Fruit fly (Drosophila melanogaster) whole organism, embryonic: ENCODE measurements around the gene Sap130.

Experiments
- Aef1 ChIP-seq: fragments of 200-800 bp; sonication (Bioruptor generic); IDR thresholded peaks from 3 replicates; pipeline ENCODE4 v1.3.6; 2022; ENCODE audit warnings: missing biosample characterization, missing genetic modification characterization
- Awh ChIP-seq: fragments of 200-800 bp; sonication (Bioruptor generic); IDR thresholded peaks from 2 replicates; pipeline ENCODE4, ENCODE4 v1.3.6; 2022; ENCODE audit warnings: missing biosample characterization, missing genetic modification characterization
- CG10274 ChIP-seq: fragments of 200-800 bp; sonication (Bioruptor generic); optimal IDR thresholded peaks from 3 replicates; lab custom pipeline; 2017; ENCODE audit warnings: missing biosample characterization, mild to moderate bottlenecking, missing genetic modification characterization
- CG10979 ChIP-seq: fragments of 200-800 bp; sonication (Bioruptor generic); optimal IDR thresholded peaks from 2 replicates; lab custom pipeline; 2018; ENCODE audit warnings: missing biosample characterization, mild to moderate bottlenecking, missing genetic modification characterization, moderate library complexity
- CG12104 ChIP-seq: fragments of 200-800 bp; sonication (Bioruptor generic); optimal IDR thresholded peaks from 3 replicates; lab custom pipeline; 2016; ENCODE audit warnings: missing biosample characterization, missing genetic modification characterization
- CG13296 ChIP-seq: fragments of 200-800 bp; sonication (Bioruptor generic); optimal IDR thresholded peaks from 3 replicates; lab custom pipeline; 2018; ENCODE audit warnings: missing biosample characterization, mild to moderate bottlenecking, missing genetic modification characterization
- CG13894 ChIP-seq: fragments of 200-800 bp; sonication (Bioruptor generic); optimal IDR thresholded peaks from 3 replicates; lab custom pipeline; 2018; ENCODE audit warnings: missing biosample characterization, mild to moderate bottlenecking, missing genetic modification characterization, moderate library complexity
- CG14014 ChIP-seq: fragments of 200-800 bp; sonication (Bioruptor generic); IDR thresholded peaks from 2 replicates; pipeline ENCODE4 v1.3.6; 2022; ENCODE audit warnings: missing biosample characterization, missing genetic modification characterization
- CG14050 ChIP-seq: fragments of 200-800 bp; sonication (Bioruptor generic); IDR thresholded peaks from 3 replicates; pipeline ENCODE4 v1.3.6; 2022; ENCODE audit warnings: missing biosample characterization, missing genetic modification characterization
- CG15011 ChIP-seq: fragments of 200-800 bp; sonication (Bioruptor generic); optimal IDR thresholded peaks from 3 replicates; lab custom pipeline; 2018; ENCODE audit warnings: missing biosample characterization, mild to moderate bottlenecking, missing genetic modification characterization
- CG15514 ChIP-seq: fragments of 200-800 bp; sonication (Bioruptor generic); optimal IDR thresholded peaks from 3 replicates; lab custom pipeline; 2017; ENCODE audit warnings: missing biosample characterization, missing genetic modification characterization, mild to moderate bottlenecking, moderate library complexity, missing genetic modification reagents
- CG17829 ChIP-seq: fragments of 200-800 bp; optimal IDR thresholded peaks from 2 replicates; lab custom pipeline; 2019; ENCODE audit warnings: missing biosample characterization, mild to moderate bottlenecking, missing genetic modification characterization, moderate library complexity
- CG2120 ChIP-seq: fragments of 200-800 bp; sonication (Bioruptor generic); optimal IDR thresholded peaks from 3 replicates; lab custom pipeline; 2016; ENCODE audit warnings: missing biosample characterization, missing genetic modification characterization
- CG2875 ChIP-seq: fragments of 200-800 bp; sonication (Bioruptor generic); optimal IDR thresholded peaks from 2 replicates; lab custom pipeline; 2017; ENCODE audit warnings: missing biosample characterization, mild to moderate bottlenecking, missing genetic modification characterization, missing genetic modification reagents
- CG32532 ChIP-seq: fragments of 200-800 bp; sonication (Bioruptor generic); IDR thresholded peaks from 2 replicates; pipeline ENCODE4 v1.3.6; 2022; ENCODE audit warnings: missing biosample characterization, missing genetic modification characterization
- CG33213 ChIP-seq: fragments of 200-800 bp; sonication (Bioruptor generic); optimal IDR thresholded peaks from 3 replicates; lab custom pipeline; 2016; ENCODE audit warnings: missing biosample characterization, missing genetic modification characterization
- CG3407 ChIP-seq: fragments of 200-800 bp; sonication (Bioruptor generic); optimal IDR thresholded peaks from 2 replicates; lab custom pipeline; 2018; ENCODE audit warnings: missing biosample characterization, mild to moderate bottlenecking, missing genetic modification characterization
- CG34422 ChIP-seq: fragments of 200-800 bp; sonication (Bioruptor generic); IDR thresholded peaks from 3 replicates; pipeline ENCODE4 v1.3.6; 2022; ENCODE audit warnings: missing biosample characterization, missing genetic modification characterization
- CG3847 ChIP-seq: fragments of 200-800 bp; sonication (Bioruptor generic); IDR thresholded peaks from 2 replicates; pipeline ENCODE4 v1.3.6; 2022; ENCODE audit warnings: missing biosample characterization, missing genetic modification characterization
- CG6689 ChIP-seq: fragments of 200-800 bp; sonication (Bioruptor generic); IDR thresholded peaks from 2 replicates; pipeline ENCODE4 v1.3.6; 2022; ENCODE audit warnings: missing biosample characterization, missing genetic modification characterization
- CG6854 ChIP-seq: fragments of 200-800 bp; sonication (Bioruptor generic); optimal IDR thresholded peaks from 3 replicates; lab custom pipeline; 2017; ENCODE audit warnings: missing biosample characterization, mild to moderate bottlenecking, missing genetic modification characterization
- CG9727 ChIP-seq: fragments of 200-800 bp; sonication (Bioruptor generic); optimal IDR thresholded peaks from 3 replicates; lab custom pipeline; 2017; ENCODE audit warnings: missing biosample characterization, mild to moderate bottlenecking, missing genetic modification characterization
- CoRest ChIP-seq: fragments of 200-800 bp; sonication (Bioruptor generic); optimal IDR thresholded peaks from 3 replicates; lab custom pipeline; 2018; ENCODE audit warnings: missing biosample characterization, mild to moderate bottlenecking, missing genetic modification characterization, moderate library complexity
- Dbx ChIP-seq: fragments of 200-800 bp; sonication (Bioruptor generic); IDR thresholded peaks from 3 replicates; pipeline ENCODE4 v1.3.6; 2022; ENCODE audit warnings: missing biosample characterization, missing genetic modification characterization
- Dip3 ChIP-seq: fragments of 200-800 bp; sonication (Bioruptor generic); optimal IDR thresholded peaks from 3 replicates; lab custom pipeline; 2016; ENCODE audit warnings: missing biosample characterization, missing genetic modification characterization
- Kr ChIP-seq: fragments of 200-800 bp; sonication (Bioruptor generic); optimal IDR thresholded peaks from 2 replicates; lab custom pipeline; 2017; ENCODE audit warnings: missing biosample characterization, mild to moderate bottlenecking, missing genetic modification characterization
- Lpt ChIP-seq: fragments of >200 bp; optimal IDR thresholded peaks from 2 replicates; lab custom pipeline; 2018; ENCODE audit warnings: missing biosample characterization, missing genetic modification characterization
- MESR4 ChIP-seq: fragments of 200-800 bp; sonication (Bioruptor generic); optimal IDR thresholded peaks from 2 replicates; lab custom pipeline; 2018; ENCODE audit warnings: missing biosample characterization, mild to moderate bottlenecking, missing genetic modification characterization, moderate library complexity
- Med ChIP-seq: fragments of 200-800 bp; sonication (Bioruptor generic); peaks from one replicate; lab custom pipeline; 2016; ENCODE audit warnings: missing biosample characterization, missing genetic modification characterization, mild to moderate bottlenecking, inconsistent platforms, moderate library complexity
- Scr ChIP-seq: fragments of 200-800 bp; sonication (Bioruptor generic); IDR thresholded peaks from 2 replicates; pipeline ENCODE4 v1.3.6; 2022; ENCODE audit warnings: missing biosample characterization, missing genetic modification characterization; ENCODE audit not compliant: partially characterized antibody
- YL-1 ChIP-seq: fragments of 200-800 bp; sonication (Bioruptor generic); optimal IDR thresholded peaks from 3 replicates; lab custom pipeline; 2017; ENCODE audit warnings: missing biosample characterization, mild to moderate bottlenecking, missing genetic modification characterization
- dm ChIP-seq: fragments of 200-800 bp; sonication (Bioruptor generic); optimal IDR thresholded peaks from 3 replicates; lab custom pipeline; 2016; ENCODE audit warnings: missing biosample characterization, missing genetic modification characterization
- dpn ChIP-seq, 2 experiments: fragments of 200-800 bp; sonication (Bioruptor generic); optimal IDR thresholded peaks; 3 replicates each; lab custom pipeline; 2016; ENCODE audit warnings: missing biosample characterization in 2 of 2, missing genetic modification characterization in 2 of 2
- ems ChIP-seq: fragments of 200-800 bp; sonication (Bioruptor generic); optimal IDR thresholded peaks from 3 replicates; lab custom pipeline; 2016; ENCODE audit warnings: missing biosample characterization, missing genetic modification characterization
- esg ChIP-seq: fragments of 200-800 bp; sonication (Bioruptor generic); conservative IDR thresholded peaks from 2 replicates; pipeline ENCODE4 v1.3.6; 2022; ENCODE audit warnings: missing biosample characterization, missing genetic modification characterization
- grau ChIP-seq: fragments of 200-800 bp; optimal IDR thresholded peaks from 3 replicates; lab custom pipeline; 2019; ENCODE audit warnings: missing biosample characterization, mild to moderate bottlenecking, missing genetic modification characterization, moderate library complexity
- ham ChIP-seq: fragments of 200-800 bp; sonication (Bioruptor generic); IDR thresholded peaks from 2 replicates; pipeline ENCODE4 v1.3.6; 2022; ENCODE audit warnings: missing biosample characterization, missing genetic modification characterization
- lmd ChIP-seq: fragments of 200-800 bp; sonication (Bioruptor generic); IDR thresholded peaks from 2 replicates; pipeline ENCODE4 v1.3.6; 2022; ENCODE audit warnings: missing biosample characterization, missing genetic modification characterization
- lola ChIP-seq, 3 experiments: fragments of >200 bp in 2 of 3; fragments of 200-800 bp in 1 of 3; sonication (Bioruptor generic) in 1 of 3; optimal IDR thresholded peaks; 2 replicates each; lab custom pipeline; 2017 to 2019; ENCODE audit warnings: missing biosample characterization in 3 of 3, missing genetic modification characterization in 3 of 3, mild to moderate bottlenecking in 1 of 3, moderate library complexity in 1 of 3
- mam ChIP-seq: fragments of 200-800 bp; sonication (Bioruptor generic); optimal IDR thresholded peaks from 3 replicates; lab custom pipeline; 2016; ENCODE audit warnings: missing biosample characterization, missing genetic modification characterization
- nerfin-1 ChIP-seq: fragments of 200-800 bp; sonication (Bioruptor generic); optimal IDR thresholded peaks from 3 replicates; lab custom pipeline; 2019; ENCODE audit warnings: missing biosample characterization, mild to moderate bottlenecking, missing genetic modification characterization, moderate library complexity
- odd ChIP-seq: fragments of 200-800 bp; sonication (Bioruptor generic); optimal IDR thresholded peaks from 2 replicates; lab custom pipeline; 2017; ENCODE audit warnings: missing biosample characterization, mild to moderate bottlenecking, missing genetic modification characterization
- pho ChIP-seq: fragments of 200-800 bp; sonication (Bioruptor generic); optimal IDR thresholded peaks from 2 replicates; lab custom pipeline; 2016; ENCODE audit warnings: missing biosample characterization, missing genetic modification characterization
- run ChIP-seq: fragments of 200-800 bp; sonication (Bioruptor generic); optimal IDR thresholded peaks from 3 replicates; lab custom pipeline; 2018; ENCODE audit warnings: missing biosample characterization, mild to moderate bottlenecking, missing genetic modification characterization
- sr ChIP-seq: fragments of 200-800 bp; sonication (Bioruptor generic); IDR thresholded peaks from 3 replicates; pipeline ENCODE4 v1.3.6; 2022; ENCODE audit warnings: missing biosample characterization, missing genetic modification characterization
- ssp ChIP-seq: fragments of 200-800 bp; sonication (Bioruptor generic); IDR thresholded peaks from 2 replicates; pipeline ENCODE4 v1.3.6; 2022; ENCODE audit warnings: missing biosample characterization, missing genetic modification characterization
- tup ChIP-seq: fragments of 200-800 bp; sonication (Bioruptor generic); optimal IDR thresholded peaks from 2 replicates; lab custom pipeline; 2016; ENCODE audit warnings: missing biosample characterization, mild to moderate bottlenecking, missing genetic modification characterization, moderate library complexity
- unpg ChIP-seq: fragments of 200-800 bp; sonication (Bioruptor generic); optimal IDR thresholded peaks from 3 replicates; lab custom pipeline; 2018; ENCODE audit warnings: missing biosample characterization, mild to moderate bottlenecking, missing genetic modification characterization, moderate library complexity
- vnd ChIP-seq: fragments of 200-800 bp; sonication (Bioruptor generic); IDR thresholded peaks from 3 replicates; pipeline ENCODE4 v1.3.6; 2022; ENCODE audit warnings: missing biosample characterization, missing genetic modification characterization; ENCODE audit not compliant: partially characterized antibody
- vvl ChIP-seq: fragments of 200-800 bp; sonication (Bioruptor generic); IDR thresholded peaks from 2 replicates; pipeline ENCODE4 v1.3.6; 2022; ENCODE audit warnings: missing biosample characterization, missing genetic modification characterization

Gene Sap130

dm6 chr3L:12792933-12793448 is 12.7 kb upstream of the Sap130 start (continued):
- TF ChIP-seq tup (no peak), ems (GFP tag; lab: Kevin White, UChicago) (no peak), dm (GFP tag; lab: Kevin White, UChicago) (no peak), Lpt (no peak), CG2875 (peak; percentile 9), Aef1 (GFP tag; lab: Robert Waterston, UW) (peak; percentile 22; the same call in 1 of the 3 replicates), dpn (GFP tag; optimal IDR thresholded peaks at IDR 0.05; lab: Kevin White, UChicago) (peak; percentile 49 to 55), CG6854 (peak; percentile 49), Scr (GFP tag; lab: Robert Waterston, UW) (no peak), CG12104 (GFP tag; lab: Kevin White, UChicago) (peak; percentile 17), ssp (GFP tag; lab: Robert Waterston, UW) (no peak), CG13296 (GFP tag; lab: Kevin White, UChicago) (peak; percentile 75), nerfin-1 (peak; percentile 54), Kr (no peak), CG15011 (GFP tag; lab: Kevin White, UChicago) (peak; percentile 15), vvl (peak; percentile 55), CG6689 (GFP tag; lab: Robert Waterston, UW) (peak; percentile 60), odd (GFP tag; lab: Kevin White, UChicago) (peak; percentile 37), CG10979 (tag; lab: Kevin White, UChicago) (peak; percentile 69), CG14014 (GFP tag; lab: Robert Waterston, UW) (0 out of 2 replicates have a peak, but pooled peaks have one; percentile 48), lmd (GFP tag; lab: Robert Waterston, UW) (peak; percentile 64; the same call in 1 of the 2 replicates), grau (peak; percentile 82), Dbx (GFP tag; lab: Robert Waterston, UW) (no peak), Med (GFP tag; lab: Kevin White, UChicago) (peak; percentile 70), sr (GFP tag; lab: Robert Waterston, UW) (no peak), CG34422 (GFP tag; lab: Robert Waterston, UW) (no peak; the same call in 2 of the 3 replicates), CG9727 (GFP tag; lab: Kevin White, UChicago) (peak; percentile 52), CG3407 (GFP tag; lab: Kevin White, UChicago) (peak; percentile 31), CoRest (tag; lab: Kevin White, UChicago) (peak; percentile 80), CG33213 (no peak), CG13894 (tag; lab: Kevin White, UChicago) (peak; percentile 56), vnd (GFP tag; lab: Robert Waterston, UW) (no peak), pho (GFP tag; lab: Kevin White, UChicago) (peak; percentile 18), lola (GFP tag; optimal IDR thresholded peaks at IDR 0.05; lab: Kevin White, UChicago) (peak in 1 of 3 experiments; percentile 48), ham (GFP tag; lab: Robert Waterston, UW) (no peak), CG3847 (GFP tag; lab: Robert Waterston, UW) (peak; percentile 47), mam (GFP tag; lab: Kevin White, UChicago) (peak; percentile 32), MESR4 (no peak), Awh (GFP tag; lab: Robert Waterston, UW) (peak; percentile 55; the same call in 1 of the 2 replicates), CG10274 (peak; percentile 1), CG17829 (tag; lab: Kevin White, UChicago) (peak; percentile 67), run (tag; lab: Kevin White, UChicago) (peak; percentile 64), Dip3 (GFP tag; lab: Kevin White, UChicago) (peak; percentile 36), CG32532 (GFP tag; lab: Robert Waterston, UW) (peak; percentile 62), unpg (GFP tag; lab: Kevin White, UChicago) (peak; percentile 77), CG14050 (GFP tag; lab: Robert Waterston, UW) (0 out of 3 replicates have a peak, but pooled peaks have one; percentile 9), esg (GFP tag; lab: Robert Waterston, UW) (0 out of 2 replicates have a peak, but pooled peaks have one; percentile 18), CG15514 (GFP tag; lab: Kevin White, UChicago) (peak; percentile 6), YL-1 (no peak), CG2120 (peak; percentile 73)
